Worm (Caenorhabditis elegans) whole organism, L4 larva: ENCODE measurements around the gene col-152.
A peak's percentile ranks its signal among the peaks of the same experiment; 100 is the strongest.

ENCODE experiments used
- D1046.2 ChIP-seq: fragments of 200-800 bp; sonication (Bioruptor generic); IDR thresholded peaks from 2 replicates; pipeline ENCODE4 v1.3.6; 2022; ENCODE audit warnings: missing genetic modification characterization, missing compliant biosample characterization
- R02D3.7 ChIP-seq: fragments of 150-350 bp; sonication (generic microtip); optimal IDR thresholded peaks from 3 replicates; lab custom pipeline; 2014; ENCODE audit warnings: missing biosample characterization, missing genetic modification characterization
- T20F7.1 ChIP-seq: fragments of 200-800 bp; sonication (Bioruptor generic); optimal IDR thresholded peaks from 2 replicates; lab custom pipeline; 2018; ENCODE audit warnings: mild to moderate bottlenecking, missing genetic modification characterization, missing compliant biosample characterization
- Y105C5A.15 ChIP-seq: fragments of 200-800 bp; sonication (Bioruptor generic); IDR thresholded peaks from 2 replicates; pipeline ENCODE4 v1.3.6; 2022; ENCODE audit warnings: missing genetic modification characterization, missing compliant biosample characterization
- Y48G9A.11 ChIP-seq: fragments of 200-800 bp; sonication (Bioruptor generic); IDR thresholded peaks from 2 replicates; pipeline ENCODE4 v1.3.6; 2022; ENCODE audit warnings: missing genetic modification reagents, missing genetic modification characterization, missing compliant biosample characterization
- ZK546.5 ChIP-seq, 2 experiments: sonication (generic microtip); optimal IDR thresholded peaks; 2 replicates each; lab custom pipeline; 2017; ENCODE audit warnings: missing biosample characterization in 2 of 2, missing genetic modification characterization in 2 of 2
- aha-1 ChIP-seq: fragments of 150-350 bp; peaks from one replicate; lab custom pipeline; 2014; ENCODE audit warnings: missing biosample characterization, missing genetic modification characterization
- aly-2 ChIP-seq: sonication (generic microtip); optimal IDR thresholded peaks from 2 replicates; lab custom pipeline; 2018; ENCODE audit warnings: missing biosample characterization, missing genetic modification characterization
- arid-1 ChIP-seq: fragments of 200-800 bp; sonication (Bioruptor generic); conservative IDR thresholded peaks from 2 replicates; pipeline ENCODE4 v1.3.6; 2022; ENCODE audit warnings: missing genetic modification reagents, missing genetic modification characterization, missing compliant biosample characterization
- attf-4 ChIP-seq: sonication (generic microtip); optimal IDR thresholded peaks from 3 replicates; lab custom pipeline; 2017; ENCODE audit warnings: missing biosample characterization, missing genetic modification characterization
- daf-12 ChIP-seq: fragments of 150-350 bp; optimal IDR thresholded peaks from 2 replicates; lab custom pipeline; 2014; ENCODE audit warnings: missing biosample characterization, missing genetic modification reagents, missing genetic modification characterization
- daf-16 ChIP-seq, 3 experiments: sonication (generic microtip); optimal IDR thresholded peaks; 2 replicates each; lab custom pipeline; 2016 to 2017; ENCODE audit warnings: missing genetic modification characterization in 3 of 3, missing genetic modification reagents in 3 of 3, mild to moderate bottlenecking in 2 of 3, missing compliant biosample characterization in 2 of 3, missing biosample characterization in 1 of 3, moderate library complexity in 1 of 3
- daf-8 ChIP-seq: fragments of 200-800 bp; sonication (Bioruptor generic); IDR thresholded peaks from 2 replicates; pipeline ENCODE4 v1.3.6; 2022; ENCODE audit warnings: missing genetic modification characterization, missing compliant biosample characterization
- duxl-1 ChIP-seq: sonication (generic microtip); optimal IDR thresholded peaks from 2 replicates; lab custom pipeline; 2016; ENCODE audit warnings: mild to moderate bottlenecking, missing genetic modification characterization, moderate library complexity, missing compliant biosample characterization; ENCODE audit not compliant: poor library complexity
- fos-1 ChIP-seq: fragments of 150-350 bp; optimal IDR thresholded peaks from 2 replicates; lab custom pipeline; 2014; ENCODE audit warnings: missing biosample characterization, missing genetic modification characterization
- lin-1 ChIP-seq: fragments of 200-800 bp; sonication (Bioruptor generic); IDR thresholded peaks from 2 replicates; pipeline ENCODE4 v1.3.6; 2022; ENCODE audit warnings: missing genetic modification reagents, missing genetic modification characterization, missing compliant biosample characterization
- nhr-25 ChIP-seq: sonication (generic microtip); optimal IDR thresholded peaks from 2 replicates; lab custom pipeline; 2017; ENCODE audit warnings: missing genetic modification characterization, mild to moderate bottlenecking, missing compliant biosample characterization, antibody characterized with exemption, moderate library complexity, borderline replicate concordance; ENCODE audit not compliant: insufficient read depth
- nhr-41 ChIP-seq: fragments of 200-800 bp; sonication (Bioruptor generic); IDR thresholded peaks from 2 replicates; pipeline ENCODE4 v1.3.6; 2022; ENCODE audit warnings: missing genetic modification reagents, missing genetic modification characterization, missing compliant biosample characterization
- nhr-48 ChIP-seq: sonication (generic microtip); optimal IDR thresholded peaks from 2 replicates; lab custom pipeline; 2016; ENCODE audit warnings: mild to moderate bottlenecking, missing genetic modification characterization, missing compliant biosample characterization
- nhr-76 ChIP-seq: fragments of 150-350 bp; optimal IDR thresholded peaks from 2 replicates; lab custom pipeline; 2014; ENCODE audit warnings: missing biosample characterization, missing genetic modification characterization
- pha-4 ChIP-seq, 2 experiments: fragments of 150-350 bp in 1 of 2; fragments of 200-800 bp in 1 of 2; sonication (Bioruptor generic) in 1 of 2; IDR thresholded peaks in 1 of 2; optimal IDR thresholded peaks in 1 of 2; 2 replicates each; pipeline versions ENCODE4 v1.3.6 to Lab custom; 2014 to 2022; ENCODE audit warnings: missing genetic modification characterization in 2 of 2, missing genetic modification reagents in 2 of 2, missing biosample characterization in 1 of 2, missing compliant biosample characterization in 1 of 2
- rbr-2 ChIP-seq: sonication (generic microtip); optimal IDR thresholded peaks from 2 replicates; lab custom pipeline; 2016; ENCODE audit warnings: missing genotype, missing genetic modification characterization, missing compliant biosample characterization
- sdz-12 ChIP-seq: fragments of 200-800 bp; sonication (Bioruptor generic); optimal IDR thresholded peaks from 2 replicates; lab custom pipeline; 2018; ENCODE audit warnings: mild to moderate bottlenecking, missing genetic modification characterization, missing compliant biosample characterization
- tra-1 ChIP-seq: fragments of 200-800 bp; sonication (Bioruptor generic); IDR thresholded peaks from 2 replicates; pipeline ENCODE4 v1.3.6; 2022; ENCODE audit warnings: missing genetic modification reagents, missing genetic modification characterization, missing compliant biosample characterization
- unc-39 ChIP-seq: sonication (generic microtip); optimal IDR thresholded peaks from 2 replicates; lab custom pipeline; 2017; ENCODE audit warnings: missing biosample characterization, missing genetic modification characterization
- ztf-7 ChIP-seq: fragments of 150-350 bp; optimal IDR thresholded peaks from 2 replicates; lab custom pipeline; 2014; ENCODE audit warnings: missing biosample characterization, missing genetic modification characterization

The col-152 gene

DNA sequence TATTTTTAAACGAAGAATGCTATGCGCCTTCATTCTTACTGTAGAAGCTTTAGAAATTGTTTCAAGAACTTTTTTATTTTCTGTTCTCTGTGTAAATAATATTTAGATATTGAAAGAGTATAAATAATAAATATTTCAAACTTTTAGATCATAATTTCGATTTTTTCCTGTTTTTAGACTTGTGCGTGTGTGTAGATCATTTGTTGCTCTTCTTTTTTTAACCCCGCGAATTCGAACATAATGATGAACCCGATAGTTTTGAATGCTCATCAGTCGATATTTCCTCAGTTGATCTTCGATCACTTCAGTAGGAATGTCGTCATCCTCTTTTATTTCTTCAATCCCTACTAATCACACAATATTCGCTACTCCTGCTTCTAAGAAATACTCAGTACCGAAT lies 36.5 kb downstream of the col-152 start, which contains the start of gene T21C9.13:
T21C9.13 (plus strand) TSS at position 33 of the 400 bp plus-strand sequence.
- TF ChIP-seq daf-12 (no peak), fos-1 (tag; lab: Kevin White, UChicago) (no peak), aly-2 (tag; lab: Kevin White, UChicago) (no peak), Y48G9A.11 (GFP tag; lab: Robert Waterston, UW) (no peak), daf-8 (GFP tag; lab: Robert Waterston, UW) (no peak), pha-4 (GFP tag; IDR thresholded peaks at IDR 0.05; lab: Robert Waterston, UW) (no peak), pha-4 (tag; optimal IDR thresholded peaks at IDR 0.05; lab: Kevin White, UChicago) (no peak), nhr-48 (tag; lab: Kevin White, UChicago) (no peak), rbr-2 (tag; lab: Kevin White, UChicago) (no peak), unc-39 (tag; lab: Kevin White, UChicago) (no peak), Y105C5A.15 (GFP tag; lab: Robert Waterston, UW) (no peak)

DNA sequence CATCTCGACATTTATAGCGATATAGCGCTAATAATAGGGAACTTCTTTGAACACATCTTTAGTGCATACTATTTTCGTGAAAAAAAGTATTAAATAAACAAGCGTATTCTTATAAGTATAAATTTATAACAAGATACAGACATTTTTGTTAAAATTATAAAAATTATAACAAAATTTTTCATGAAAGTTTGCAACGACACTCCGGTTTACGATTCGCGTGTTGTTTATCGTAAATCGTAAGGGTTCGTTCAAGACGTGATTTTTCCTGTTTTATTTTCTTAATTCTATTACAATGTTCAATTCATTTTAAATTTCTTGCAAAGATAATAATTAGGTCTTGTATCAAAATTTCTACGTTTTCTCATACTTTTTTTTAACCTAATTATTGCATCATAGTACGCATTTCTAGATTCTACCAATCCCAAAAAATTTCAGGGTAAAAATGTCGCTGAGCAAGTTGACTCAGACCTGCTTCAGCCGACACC lies 38.0 kb downstream of the col-152 start, which contains the start of gene scpl-4:
scpl-4 (plus strand) TSS at position 435 of the 485 bp plus-strand sequence.
- TF ChIP-seq nhr-41 (GFP tag; lab: Robert Waterston, UW), result no peak
- no peak for TF ChIP-seq tra-1 (GFP tag; lab: Robert Waterston, UW)
- TF ChIP-seq T20F7.1 (GFP tag; lab: Kevin White, UChicago), result peak; percentile 88
- TF ChIP-seq R02D3.7, result peak; percentile 21
- no peak for TF ChIP-seq ZK546.5 (tag; optimal IDR thresholded peaks at IDR 0.05; lab: Kevin White, UChicago)

DNA sequence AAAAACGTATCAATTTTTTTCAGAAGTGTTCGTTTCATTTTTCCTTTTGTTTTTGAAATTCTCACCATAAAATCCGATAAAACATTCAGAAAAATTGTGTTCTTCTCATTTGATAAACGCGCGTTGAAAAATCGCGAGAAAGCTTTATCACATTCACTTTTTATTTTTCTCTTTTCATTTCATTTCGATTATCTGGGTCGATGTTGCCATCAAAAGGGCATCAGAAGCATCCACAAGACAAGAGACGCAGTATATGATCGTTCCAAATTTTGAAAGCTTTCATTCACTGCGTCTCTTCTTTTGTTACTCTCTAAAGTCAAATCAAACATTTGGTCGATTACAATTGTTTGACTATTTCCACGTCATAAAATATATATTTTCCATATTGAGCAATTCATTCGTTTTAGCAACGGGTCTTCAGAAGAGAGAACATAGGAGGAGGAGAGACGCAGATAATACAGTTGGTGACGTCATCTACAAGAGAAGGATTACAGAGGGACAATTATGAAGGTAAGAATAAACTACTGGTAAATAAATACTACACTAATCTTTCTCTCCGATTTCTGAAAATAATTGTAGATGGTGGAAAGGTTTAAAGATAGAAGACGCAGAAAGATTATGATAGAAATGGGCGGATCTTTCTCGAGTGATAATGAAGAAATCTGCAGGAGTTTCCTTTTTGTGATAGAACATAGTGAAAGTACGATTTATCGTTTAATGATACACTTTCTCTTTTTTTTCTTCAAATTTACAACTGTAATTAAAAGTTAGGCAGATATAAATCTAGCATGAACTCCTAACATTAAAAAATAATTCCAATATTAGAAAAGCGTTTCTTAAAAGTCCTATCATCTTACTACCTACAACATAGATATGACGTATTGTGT lies 41.6 kb downstream of the col-152 start, which contains the start of gene H27A22.1:
H27A22.1 (plus strand) TSS at position 505 of the 887 bp plus-strand sequence.
- TF ChIP-seq duxl-1, result no peak
- TF ChIP-seq aha-1 (tag; lab: Kevin White, UChicago), result peak; percentile 96
- TF ChIP-seq sdz-12 (GFP tag; lab: Kevin White, UChicago), result no peak
- no peak for TF ChIP-seq attf-4 (tag; lab: Kevin White, UChicago)
- no peak for TF ChIP-seq lin-1 (GFP tag; lab: Robert Waterston, UW)
- no peak for TF ChIP-seq nhr-25 (tag; lab: Kevin White, UChicago)
- no peak for TF ChIP-seq daf-16 (GFP tag; optimal IDR thresholded peaks at IDR 0.05; lab: Kevin White, UChicago)
- peak; percentile 4 for TF ChIP-seq daf-16 (tag; optimal IDR thresholded peaks at IDR 0.05; lab: Kevin White, UChicago)
- TF ChIP-seq D1046.2, result no peak
- TF ChIP-seq ztf-7 (tag; lab: Kevin White, UChicago), result no peak
- TF ChIP-seq R02D3.7, result no peak
- no peak for TF ChIP-seq nhr-76 (tag; lab: Kevin White, UChicago)
- no peak for TF ChIP-seq arid-1
- TF ChIP-seq, all 104 proteins: peak for 2
